Worm (Caenorhabditis elegans): Measurements from ENCODE around the gene C04H5.1.

C04H5.1 gene

ce11 chrII:14561549-14562115, 27.5 kb downstream of the C04H5.1 start, which contains the start of gene mog-4:
Gene mog-4, minus strand, starts transcription at chrII:14561599.
- TF ChIP-seq fos-1 (tag; optimal IDR thresholded peaks at IDR 0.05) = peak; percentile 81
- TF ChIP-seq snpc-4 (tag; optimal IDR thresholded peaks at IDR 0.05) = peak; percentile 60
- TF ChIP-seq mdl-1 (tag; optimal IDR thresholded peaks at IDR 0.05) = peak in 1 of 2 experiments; percentile 80
- peak; percentile 17 for TF ChIP-seq sem-4 (tag; optimal IDR thresholded peaks at IDR 0.05)
- peak; percentile 87 for TF ChIP-seq crh-2 (tag; optimal IDR thresholded peaks at IDR 0.05)
- TF ChIP-seq nhr-77 (tag; optimal IDR thresholded peaks at IDR 0.05) = peak; percentile 92
- TF ChIP-seq zag-1 (tag; optimal IDR thresholded peaks at IDR 0.05) = peak; percentile 56
- TF ChIP-seq C34F6.9 (tag; optimal IDR thresholded peaks at IDR 0.05) = peak; percentile 85
- TF ChIP-seq R02D3.7 (tag; optimal IDR thresholded peaks at IDR 0.05) = peak; percentile 21
- peak; percentile 94 for TF ChIP-seq F13H6.1 (tag; optimal IDR thresholded peaks at IDR 0.05)
- TF ChIP-seq nhr-237 (tag; optimal IDR thresholded peaks at IDR 0.05) = peak; percentile 67
- TF ChIP-seq ZK546.5 (tag; optimal IDR thresholded peaks at IDR 0.05) = peak; percentile 74
- peak; percentile 69 for TF ChIP-seq nhr-129 (tag; optimal IDR thresholded peaks at IDR 0.05)
- TF ChIP-seq lsy-2 (tag; optimal IDR thresholded peaks at IDR 0.05) = peak; percentile 96 to 99
- peak; percentile 84 for TF ChIP-seq unc-55 (GFP tag; optimal IDR thresholded peaks at IDR 0.05)
- TF ChIP-seq ztf-4 (tag; optimal IDR thresholded peaks at IDR 0.05) = peak; percentile 46
- TF ChIP-seq nhr-6 (tag; optimal IDR thresholded peaks at IDR 0.05) = peak; percentile 73
- TF ChIP-seq lin-13 (GFP tag; optimal IDR thresholded peaks at IDR 0.05) = peak; percentile 92
- peak; percentile 87 for TF ChIP-seq Y55F3AM.14 (GFP tag; optimal IDR thresholded peaks at IDR 0.05)
- TF ChIP-seq nhr-25 (tag; optimal IDR thresholded peaks at IDR 0.05) = peak; percentile 87
- TF ChIP-seq sma-3 (GFP tag; optimal IDR thresholded peaks at IDR 0.05) = peak; percentile 99
- TF ChIP-seq gmeb-1 (tag; optimal IDR thresholded peaks at IDR 0.05) = peak; percentile 81
- TF ChIP-seq nhr-21 (tag; optimal IDR thresholded peaks at IDR 0.05) = peak; percentile 91
- TF ChIP-seq mab-5 (tag; optimal IDR thresholded peaks at IDR 0.05) = peak; percentile 67

ce11 chrII:14563766-14564370, 29.8 kb downstream of the C04H5.1 start:
- TF ChIP-seq sma-3 (GFP tag; optimal IDR thresholded peaks at IDR 0.05) (peak; percentile 27), unc-55 (GFP tag; optimal IDR thresholded peaks at IDR 0.05) (peak; percentile 23), lsy-2 (tag; optimal IDR thresholded peaks at IDR 0.05) (peak; percentile 16 to 93)

- TF ChIP-seq unc-39 (tag; optimal IDR thresholded peaks at IDR 0.05) (no peak), aly-2 (tag; optimal IDR thresholded peaks at IDR 0.05) (no peak), lin-13 (GFP tag; optimal IDR thresholded peaks at IDR 0.05) (no peak), skn-1 (tag; optimal IDR thresholded peaks at IDR 0.05) (no peak), R02D3.7 (tag; optimal IDR thresholded peaks at IDR 0.05) (no peak), elt-1 (tag; optimal IDR thresholded peaks at IDR 0.05) (no peak), mbf-1 (tag; optimal IDR thresholded peaks at IDR 0.05) (no peak), C34F6.9 (tag; optimal IDR thresholded peaks at IDR 0.05) (no peak), nhr-237 (tag; optimal IDR thresholded peaks at IDR 0.05) (no peak)
These were observed 33.7 kb downstream of the C04H5.1 start for ce11 chrII:14567811-14568210.

- TF ChIP-seq skn-1 (tag; optimal IDR thresholded peaks at IDR 0.05) = no peak
- peak; percentile 19 for TF ChIP-seq unc-55 (GFP tag; optimal IDR thresholded peaks at IDR 0.05)
- no peak for TF ChIP-seq lin-39 (tag; optimal IDR thresholded peaks at IDR 0.05)
- TF ChIP-seq nhr-23 (tag; optimal IDR thresholded peaks at IDR 0.05) = no peak
- TF ChIP-seq ceh-82 (tag; optimal IDR thresholded peaks at IDR 0.05) = no peak
- TF ChIP-seq Y55F3AM.14 (GFP tag; optimal IDR thresholded peaks at IDR 0.05) = no peak
- no peak for TF ChIP-seq mbf-1 (tag; optimal IDR thresholded peaks at IDR 0.05)
- TF ChIP-seq sma-9 (GFP tag; optimal IDR thresholded peaks at IDR 0.05) = peak; percentile 5
- no peak for TF ChIP-seq sma-9 (tag; optimal IDR thresholded peaks at IDR 0.05)
- TF ChIP-seq F13H6.1 (tag; optimal IDR thresholded peaks at IDR 0.05) = peak; percentile 28
- TF ChIP-seq aly-2 (tag; optimal IDR thresholded peaks at IDR 0.05) = no peak
- TF ChIP-seq zag-1 (tag; optimal IDR thresholded peaks at IDR 0.05) = no peak
- no peak for TF ChIP-seq C34F6.9 (tag; optimal IDR thresholded peaks at IDR 0.05)
- TF ChIP-seq nhr-77 (tag; optimal IDR thresholded peaks at IDR 0.05) = no peak
- no peak for TF ChIP-seq ceh-16 (tag; optimal IDR thresholded peaks at IDR 0.05)
- peak in 1 of 2 experiments; percentile 34 for TF ChIP-seq lsy-2 (tag; optimal IDR thresholded peaks at IDR 0.05)
- no peak for TF ChIP-seq peb-1 (tag; optimal IDR thresholded peaks at IDR 0.05)
- no peak for TF ChIP-seq elt-1 (tag; optimal IDR thresholded peaks at IDR 0.05)
- TF ChIP-seq sem-4 (tag; optimal IDR thresholded peaks at IDR 0.05) = no peak
- no peak for TF ChIP-seq mab-5 (tag; optimal IDR thresholded peaks at IDR 0.05)
- TF ChIP-seq nhr-237 (tag; optimal IDR thresholded peaks at IDR 0.05) = no peak
- no peak for TF ChIP-seq nhr-25 (tag; optimal IDR thresholded peaks at IDR 0.05)
These were observed 35.2 kb downstream of the C04H5.1 start for ce11 chrII:14569322-14569721.

Measured in whole organism, L2 larva.